Worm (Caenorhabditis elegans) whole organism, young adult: ENCODE measurements around the gene epic-2.

Experiments
- B0035.1 ChIP-seq: sonication (generic microtip); optimal IDR thresholded peaks from 2 replicates; lab custom pipeline; 2016; ENCODE audit warnings: missing genetic modification characterization, mild to moderate bottlenecking, missing compliant biosample characterization, missing genotype, missing genetic modification reagents
- C17E4.6 ChIP-seq: fragments of 200-800 bp; sonication (Bioruptor generic); IDR thresholded peaks from 2 replicates; pipeline ENCODE4 v1.3.6; 2022; ENCODE audit warnings: missing genetic modification reagents, missing genetic modification characterization, missing compliant biosample characterization
- F10E7.11 ChIP-seq: sonication (generic microtip); optimal IDR thresholded peaks from 2 replicates; lab custom pipeline; 2017; ENCODE audit warnings: mild to moderate bottlenecking, missing genetic modification characterization, moderate library complexity, missing compliant biosample characterization
- F22D6.2 ChIP-seq: sonication (generic microtip); optimal IDR thresholded peaks from 2 replicates; lab custom pipeline; 2016; ENCODE audit warnings: mild to moderate bottlenecking, missing genetic modification characterization, missing compliant biosample characterization
- F23B12.7 ChIP-seq: sonication (generic microtip); optimal IDR thresholded peaks from 2 replicates; lab custom pipeline; 2017; ENCODE audit warnings: missing genetic modification characterization, mild to moderate bottlenecking, missing compliant biosample characterization, antibody characterized with exemption, moderate library complexity; ENCODE audit not compliant: insufficient read depth
- F37B4.10 ChIP-seq: fragments of 200-800 bp; sonication (Bioruptor generic); IDR thresholded peaks from 2 replicates; pipeline ENCODE4 v1.3.6; 2022; ENCODE audit warnings: missing genetic modification characterization, missing compliant biosample characterization
- F39B2.1 ChIP-seq: fragments of 200-800 bp; sonication (Bioruptor generic); IDR thresholded peaks from 2 replicates; pipeline ENCODE4 v1.3.6; 2022; ENCODE audit warnings: missing genetic modification reagents, missing genetic modification characterization, missing compliant biosample characterization
- F49E8.2 ChIP-seq: sonication (generic microtip); optimal IDR thresholded peaks from 3 replicates; lab custom pipeline; 2017; ENCODE audit warnings: missing genetic modification characterization, mild to moderate bottlenecking, missing compliant biosample characterization, antibody characterized with exemption, moderate library complexity; ENCODE audit not compliant: insufficient read depth
- K12H6.12 ChIP-seq: fragments of 200-800 bp; sonication (Bioruptor generic); optimal IDR thresholded peaks from 2 replicates; lab custom pipeline; 2018; ENCODE audit warnings: mild to moderate bottlenecking, missing genetic modification characterization, missing compliant biosample characterization
- T07F8.4 ChIP-seq: sonication (generic microtip); optimal IDR thresholded peaks from 2 replicates; lab custom pipeline; 2016; ENCODE audit warnings: mild to moderate bottlenecking, missing genetic modification characterization, moderate library complexity, missing compliant biosample characterization
- Y53F4B.3 ChIP-seq: fragments of 200-800 bp; sonication (Bioruptor generic); IDR thresholded peaks from 2 replicates; pipeline ENCODE4 v1.3.6; 2022; ENCODE audit warnings: missing genetic modification reagents, missing genetic modification characterization, missing compliant biosample characterization
- Y56A3A.18 ChIP-seq: fragments of 200-800 bp; sonication (Bioruptor generic); IDR thresholded peaks from 2 replicates; pipeline ENCODE4 v1.3.6; 2022; ENCODE audit warnings: missing genetic modification reagents, missing genetic modification characterization, missing compliant biosample characterization
- Y67H2A.10 ChIP-seq: fragments of 200-800 bp; sonication (Bioruptor generic); conservative IDR thresholded peaks from 2 replicates; pipeline ENCODE4 v1.3.6; 2022; ENCODE audit warnings: missing genetic modification reagents, missing genetic modification characterization, missing compliant biosample characterization
- Y79H2A.3 ChIP-seq: fragments of 200-800 bp; sonication (Bioruptor generic); conservative IDR thresholded peaks from 2 replicates; pipeline ENCODE4 v1.3.6; 2022; ENCODE audit warnings: missing genetic modification reagents, missing genetic modification characterization, missing compliant biosample characterization
- akir-1 ChIP-seq: fragments of 200-800 bp; sonication (Bioruptor generic); optimal IDR thresholded peaks from 2 replicates; lab custom pipeline; 2018; ENCODE audit warnings: mild to moderate bottlenecking, missing genetic modification characterization, moderate library complexity, missing compliant biosample characterization
- ama-1 ChIP-seq, 3 experiments: fragments of 150-350 bp in 1 of 3; sonication (generic microtip) in 2 of 3; optimal IDR thresholded peaks; 2 replicates each; lab custom pipeline; 2014 to 2018; ENCODE audit warnings: missing biosample characterization in 2 of 3, missing genetic modification characterization in 2 of 3, missing genetic modification reagents in 2 of 3
- ccch-3 ChIP-seq: fragments of 200-800 bp; sonication (Bioruptor generic); optimal IDR thresholded peaks from 2 replicates; lab custom pipeline; 2018; ENCODE audit warnings: mild to moderate bottlenecking, missing genetic modification characterization, missing compliant biosample characterization
- ceh-100 ChIP-seq: fragments of 200-800 bp; sonication (Bioruptor generic); IDR thresholded peaks from 2 replicates; pipeline ENCODE4 v1.3.6; 2022; ENCODE audit warnings: missing genetic modification reagents, missing genetic modification characterization, missing compliant biosample characterization
- ceh-58 ChIP-seq: fragments of 200-800 bp; sonication (Bioruptor generic); IDR thresholded peaks from 2 replicates; pipeline ENCODE4 v1.3.6; 2022; ENCODE audit warnings: missing genetic modification characterization, missing compliant biosample characterization
- ceh-91 ChIP-seq: fragments of 200-800 bp; sonication (Bioruptor generic); IDR thresholded peaks from 2 replicates; pipeline ENCODE4 v1.3.6; 2022; ENCODE audit warnings: missing genetic modification reagents, missing genetic modification characterization, missing compliant biosample characterization
- dox-1 ChIP-seq: fragments of 200-800 bp; sonication (Bioruptor generic); IDR thresholded peaks from 2 replicates; pipeline ENCODE4 v1.3.6; 2022; ENCODE audit warnings: missing genetic modification reagents, missing genetic modification characterization, missing compliant biosample characterization
- dpff-1 ChIP-seq: sonication (generic microtip); optimal IDR thresholded peaks from 2 replicates; lab custom pipeline; 2017; ENCODE audit warnings: mild to moderate bottlenecking, missing genetic modification characterization, missing compliant biosample characterization
- gei-17 ChIP-seq: fragments of 200-800 bp; sonication (Bioruptor generic); optimal IDR thresholded peaks from 2 replicates; lab custom pipeline; 2018; ENCODE audit warnings: mild to moderate bottlenecking, missing genetic modification characterization, missing compliant biosample characterization
- let-526 ChIP-seq: fragments of 200-800 bp; sonication (Bioruptor generic); IDR thresholded peaks from 2 replicates; pipeline ENCODE4 v1.3.6; 2022; ENCODE audit warnings: missing genetic modification reagents, missing genetic modification characterization, missing compliant biosample characterization
- let-607 ChIP-seq, 2 experiments: fragments of 200-800 bp in 1 of 2; sonication (Bioruptor generic) in 1 of 2; sonication (generic microtip) in 1 of 2; optimal IDR thresholded peaks; 2 replicates each; lab custom pipeline; 2016 to 2018; ENCODE audit warnings: mild to moderate bottlenecking in 2 of 2, missing compliant biosample characterization in 2 of 2, missing genetic modification characterization in 2 of 2, moderate library complexity in 2 of 2, missing genotype in 1 of 2
- lin-26 ChIP-seq: fragments of 200-800 bp; sonication (Bioruptor generic); IDR thresholded peaks from 2 replicates; pipeline ENCODE4 v1.3.6; 2022; ENCODE audit warnings: missing genetic modification reagents, missing genetic modification characterization, missing compliant biosample characterization
- lin-35 ChIP-seq, 3 experiments: fragments of 150-350 bp in 2 of 3; sonication (generic microtip) in 1 of 3; optimal IDR thresholded peaks; 2 replicates each; lab custom pipeline; 2014 to 2018; ENCODE audit warnings: missing biosample characterization in 3 of 3, missing genetic modification characterization in 3 of 3, missing genetic modification reagents in 3 of 3
- lin-40 ChIP-seq: sonication (generic microtip); optimal IDR thresholded peaks from 2 replicates; lab custom pipeline; 2016; ENCODE audit warnings: missing genetic modification characterization, mild to moderate bottlenecking, missing compliant biosample characterization, missing genotype, missing genetic modification reagents
- lin-54 ChIP-seq: fragments of 200-800 bp; sonication (Bioruptor generic); optimal IDR thresholded peaks from 2 replicates; lab custom pipeline; 2018; ENCODE audit warnings: mild to moderate bottlenecking, missing genetic modification characterization, missing compliant biosample characterization
- lsl-1 ChIP-seq: fragments of 200-800 bp; sonication (Bioruptor generic); optimal IDR thresholded peaks from 2 replicates; lab custom pipeline; 2018; ENCODE audit warnings: mild to moderate bottlenecking, missing genetic modification characterization, moderate library complexity, missing compliant biosample characterization
- madf-10 ChIP-seq: sonication (generic microtip); optimal IDR thresholded peaks from 2 replicates; lab custom pipeline; 2016; ENCODE audit warnings: mild to moderate bottlenecking, missing genetic modification characterization, missing compliant biosample characterization
- mxl-1 ChIP-seq: sonication (generic microtip); optimal IDR thresholded peaks from 2 replicates; lab custom pipeline; 2016; ENCODE audit warnings: missing genetic modification characterization, missing compliant biosample characterization
- nfyb-1 ChIP-seq: fragments of 200-800 bp; sonication (Bioruptor generic); IDR thresholded peaks from 2 replicates; pipeline ENCODE4 v1.3.6; 2022; ENCODE audit warnings: missing genetic modification reagents, missing genetic modification characterization, missing compliant biosample characterization
- nhr-27 ChIP-seq: fragments of 200-800 bp; sonication (Bioruptor generic); optimal IDR thresholded peaks from 2 replicates; lab custom pipeline; 2018; ENCODE audit warnings: mild to moderate bottlenecking, missing genetic modification characterization, moderate library complexity, missing compliant biosample characterization
- nhr-90 ChIP-seq: sonication (generic microtip); optimal IDR thresholded peaks from 2 replicates; lab custom pipeline; 2016; ENCODE audit warnings: missing genotype, mild to moderate bottlenecking, missing genetic modification characterization, missing compliant biosample characterization
- rpc-1 ChIP-seq, 2 experiments: fragments of 150-350 bp in 1 of 2; sonication (generic microtip) in 1 of 2; optimal IDR thresholded peaks; 2 replicates each; lab custom pipeline; 2014 to 2018; ENCODE audit warnings: missing biosample characterization in 1 of 2, missing genetic modification characterization in 1 of 2, missing genetic modification reagents in 1 of 2, missing genotype in 1 of 2
- sea-2 ChIP-seq: fragments of 200-800 bp; sonication (Bioruptor generic); IDR thresholded peaks from 2 replicates; pipeline ENCODE4 v1.3.6; 2022; ENCODE audit warnings: missing genetic modification characterization, missing compliant biosample characterization
- snpc-1.3 ChIP-seq: sonication (generic microtip); optimal IDR thresholded peaks from 2 replicates; lab custom pipeline; 2017; ENCODE audit warnings: missing genetic modification characterization, mild to moderate bottlenecking, missing compliant biosample characterization, antibody characterized with exemption, moderate library complexity, missing genotype, missing genetic modification reagents; ENCODE audit not compliant: insufficient read depth
- snpc-3.4 ChIP-seq: sonication (generic microtip); optimal IDR thresholded peaks from 2 replicates; lab custom pipeline; 2017; ENCODE audit warnings: missing genetic modification characterization, mild to moderate bottlenecking, missing compliant biosample characterization, antibody characterized with exemption, moderate library complexity, missing genotype, missing genetic modification reagents
- snpc-4 ChIP-seq, 5 experiments: fragments of 150-350 bp in 1 of 5; sonication (generic microtip) in 4 of 5; optimal IDR thresholded peaks; 2 replicates each; lab custom pipeline; 2014 to 2018; ENCODE audit warnings: missing genetic modification characterization in 5 of 5, missing biosample characterization in 3 of 5, antibody characterized with exemption in 2 of 5, mild to moderate bottlenecking in 2 of 5, missing compliant biosample characterization in 2 of 5, missing genotype in 2 of 5, moderate library complexity in 2 of 5, missing genetic modification reagents in 1 of 5
- tbx-9 ChIP-seq: sonication (generic microtip); optimal IDR thresholded peaks from 2 replicates; lab custom pipeline; 2016; ENCODE audit warnings: borderline replicate concordance, missing genetic modification characterization, inconsistent platforms, missing compliant biosample characterization
- tlf-1 ChIP-seq: fragments of 200-800 bp; sonication (Bioruptor generic); optimal IDR thresholded peaks from 2 replicates; lab custom pipeline; 2018; ENCODE audit warnings: mild to moderate bottlenecking, missing genetic modification characterization, missing compliant biosample characterization
- zfh-2 ChIP-seq: fragments of 200-800 bp; sonication (Bioruptor generic); conservative IDR thresholded peaks from 2 replicates; pipeline ENCODE4 v1.3.6; 2022; ENCODE audit warnings: missing genetic modification reagents, missing genetic modification characterization, missing compliant biosample characterization
- ztf-18 ChIP-seq: sonication (generic microtip); optimal IDR thresholded peaks from 2 replicates; lab custom pipeline; 2016; ENCODE audit warnings: missing genotype, mild to moderate bottlenecking, missing genetic modification characterization, missing compliant biosample characterization
- ztf-26 ChIP-seq: sonication (generic microtip); optimal IDR thresholded peaks from 2 replicates; lab custom pipeline; 2017; ENCODE audit warnings: missing genetic modification characterization, missing compliant biosample characterization
- ztf-28 ChIP-seq: fragments of 200-800 bp; sonication (Bioruptor generic); IDR thresholded peaks from 2 replicates; pipeline ENCODE4 v1.3.6; 2022; ENCODE audit warnings: missing genetic modification reagents, missing genetic modification characterization, missing compliant biosample characterization
- ztf-6 ChIP-seq: fragments of 200-800 bp; sonication (Bioruptor generic); IDR thresholded peaks from 2 replicates; pipeline ENCODE4 v1.3.6; 2022; ENCODE audit warnings: missing genetic modification reagents, missing genetic modification characterization, missing compliant biosample characterization

The epic-2 gene

ce11 chrIV:1708426-1708826 lies 12.2 kb upstream of the epic-2 start:
- TF ChIP-seq lin-35 (GFP tag; optimal IDR thresholded peaks at IDR 0.05; lab: Kevin White, UChicago) (no peak), ztf-26 (no peak), ceh-58 (GFP tag; lab: Robert Waterston, UW) (no peak), dpff-1 (tag; lab: Kevin White, UChicago) (no peak), gei-17 (GFP tag; lab: Kevin White, UChicago) (no peak), F23B12.7 (no peak), ztf-28 (GFP tag; lab: Robert Waterston, UW) (peak; percentile 4; the same call in 1 of the 2 replicates), lin-26 (GFP tag; lab: Robert Waterston, UW) (peak; percentile 64; the same call in 1 of the 2 replicates), tlf-1 (peak; percentile 14), F10E7.11 (peak; percentile 15), ama-1 (optimal IDR thresholded peaks at IDR 0.05; lab: Kevin White, UChicago) (no peak), ama-1 (GFP tag; optimal IDR thresholded peaks at IDR 0.05; lab: Kevin White, UChicago) (no peak), C17E4.6 (GFP tag; lab: Robert Waterston, UW) (no peak), ceh-91 (no peak), snpc-1.3 (tag; lab: Kevin White, UChicago) (no peak), ccch-3 (GFP tag; lab: Kevin White, UChicago) (no peak), F37B4.10 (GFP tag; lab: Robert Waterston, UW) (no peak), lin-40 (tag; lab: Kevin White, UChicago) (peak; percentile 5), let-526 (no peak), let-607 (tag; optimal IDR thresholded peaks at IDR 0.05; lab: Kevin White, UChicago) (no peak), madf-10 (tag; lab: Kevin White, UChicago) (no peak), mxl-1 (tag; lab: Kevin White, UChicago) (no peak), ztf-18 (no peak), ceh-100 (GFP tag; lab: Robert Waterston, UW) (no peak; the same call in 1 of the 2 replicates), Y67H2A.10 (GFP tag; lab: Robert Waterston, UW) (no peak), ztf-6 (no peak), Y53F4B.3 (GFP tag; lab: Robert Waterston, UW) (no peak), F49E8.2 (tag; lab: Kevin White, UChicago) (peak; percentile 81), lin-54 (GFP tag; lab: Kevin White, UChicago) (peak; percentile 55), nfyb-1 (GFP tag; lab: Robert Waterston, UW) (peak; percentile 61; the same call in 1 of the 2 replicates), lsl-1 (no peak), Y56A3A.18 (no peak), F22D6.2 (tag; lab: Kevin White, UChicago) (no peak), K12H6.12 (tag; lab: Kevin White, UChicago) (no peak), zfh-2 (GFP tag; lab: Robert Waterston, UW) (no peak), tbx-9 (tag; lab: Kevin White, UChicago) (no peak), nhr-90 (no peak), sea-2 (GFP tag; lab: Robert Waterston, UW) (no peak), nhr-27 (tag; lab: Kevin White, UChicago) (no peak), B0035.1 (tag; lab: Kevin White, UChicago) (no peak), T07F8.4 (tag; lab: Kevin White, UChicago) (no peak), dox-1 (GFP tag; lab: Robert Waterston, UW) (no peak), snpc-3.4 (tag; lab: Kevin White, UChicago) (peak; percentile 15), Y79H2A.3 (GFP tag; lab: Robert Waterston, UW) (peak; percentile 87), F39B2.1 (GFP tag; lab: Robert Waterston, UW) (no peak), akir-1 (GFP tag; lab: Kevin White, UChicago) (no peak), rpc-1 (optimal IDR thresholded peaks at IDR 0.05; lab: Kevin White, UChicago) (no peak), rpc-1 (tag; optimal IDR thresholded peaks at IDR 0.05; lab: Kevin White, UChicago) (no peak), snpc-4 (GFP tag; optimal IDR thresholded peaks at IDR 0.05; lab: Kevin White, UChicago) (peak; percentile 16), snpc-4 (tag; optimal IDR thresholded peaks at IDR 0.05; lab: Kevin White, UChicago) (no peak)
